Worm (Caenorhabditis elegans): ENCODE measurements around the gene ndnf-1.
A peak's percentile ranks its signal among the peaks of the same experiment; 100 is the strongest.

ndnf-1 gene

DNA sequence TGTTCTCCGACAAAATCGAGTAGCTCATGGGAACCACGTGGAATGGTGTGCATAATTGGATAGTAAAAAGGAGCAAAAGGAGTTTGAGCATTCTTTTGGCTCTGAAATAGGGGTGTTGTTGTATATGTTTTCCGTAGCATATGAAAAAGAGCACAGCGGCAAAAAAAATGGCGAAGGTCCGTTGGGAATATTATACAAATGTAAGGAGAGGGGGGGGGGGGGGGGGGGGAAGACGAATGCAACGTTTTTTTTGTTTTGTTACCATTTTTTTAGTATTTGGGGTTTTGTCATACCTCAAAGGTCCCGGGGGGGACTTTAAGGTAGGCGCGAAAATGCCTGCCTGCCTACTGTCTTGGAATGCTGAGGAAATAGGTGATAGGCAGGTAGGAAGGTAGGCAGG is at the start of gene ndnf-1:
ndnf-1 (minus strand) TSS at position 101 of the 400 bp plus-strand sequence.
- no peak for TF ChIP-seq hlh-30 (tag; optimal IDR thresholded peaks at IDR 0.05; ENCODE audit: insufficient read depth)
- TF ChIP-seq aha-1 (tag), result peak; percentile 27

DNA sequence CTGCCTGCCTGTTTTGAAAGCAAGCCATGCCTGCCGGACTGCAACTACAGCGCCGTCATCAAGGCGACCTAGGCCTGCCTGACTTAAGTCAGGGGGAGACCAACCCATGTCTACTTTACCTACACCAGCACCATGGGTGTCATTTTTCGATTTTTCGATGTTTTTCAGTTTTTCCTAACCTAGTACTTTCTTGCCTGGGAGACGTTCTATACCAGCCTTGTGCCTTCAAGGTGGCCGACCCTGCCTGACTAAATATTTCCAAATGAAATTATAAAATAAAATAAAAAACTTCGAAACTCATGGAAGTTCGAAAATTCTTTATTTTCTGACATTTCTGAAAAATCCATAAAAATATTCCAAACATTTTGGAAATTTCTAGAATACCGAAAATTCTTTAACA is 48.1 kb upstream of the ndnf-1 start:
- TF ChIP-seq dmd-8 (GFP tag; IDR thresholded peaks at IDR 0.05) (no peak), D1046.2 (GFP tag; IDR thresholded peaks at IDR 0.05) (0 out of 2 replicates have a peak, but pooled peaks have one; percentile 43), ZK337.2 (GFP tag; IDR thresholded peaks at IDR 0.05) (no peak), unc-62 (GFP tag; optimal IDR thresholded peaks at IDR 0.05 in 1 of 2) (peak in 1 of 2 experiments; percentile 90), unc-62 (tag; optimal IDR thresholded peaks at IDR 0.05) (no peak), aha-1 (tag) (peak; percentile 80)

DNA sequence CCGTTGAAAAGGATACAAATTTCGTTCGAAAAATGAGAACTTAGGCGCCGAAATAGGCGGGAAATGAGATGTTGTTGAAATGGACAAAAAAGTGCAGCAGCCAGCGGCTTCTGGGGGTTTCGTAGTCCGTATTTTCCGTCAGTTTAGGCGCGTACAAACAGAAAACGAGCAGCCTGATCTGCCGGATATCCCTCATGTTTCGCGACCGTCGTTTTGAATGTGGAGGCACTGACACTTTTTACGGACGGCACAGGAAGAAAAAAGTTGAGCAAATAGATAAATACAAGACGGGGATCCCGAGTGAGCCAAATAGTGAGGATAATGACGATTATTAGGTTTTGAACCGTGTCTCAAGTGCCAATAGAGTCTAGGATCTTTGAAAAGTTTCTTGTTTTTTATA is 47.5 kb upstream of the ndnf-1 start, which contains the start of gene Y67D8C.22:
Y67D8C.22 (minus strand) TSS at position 101 of the 400 bp plus-strand sequence.
- TF ChIP-seq aha-1 (tag), result peak; percentile 72
- TF ChIP-seq Y48G9A.11 (GFP tag; IDR thresholded peaks at IDR 0.05), result no peak

DNA sequence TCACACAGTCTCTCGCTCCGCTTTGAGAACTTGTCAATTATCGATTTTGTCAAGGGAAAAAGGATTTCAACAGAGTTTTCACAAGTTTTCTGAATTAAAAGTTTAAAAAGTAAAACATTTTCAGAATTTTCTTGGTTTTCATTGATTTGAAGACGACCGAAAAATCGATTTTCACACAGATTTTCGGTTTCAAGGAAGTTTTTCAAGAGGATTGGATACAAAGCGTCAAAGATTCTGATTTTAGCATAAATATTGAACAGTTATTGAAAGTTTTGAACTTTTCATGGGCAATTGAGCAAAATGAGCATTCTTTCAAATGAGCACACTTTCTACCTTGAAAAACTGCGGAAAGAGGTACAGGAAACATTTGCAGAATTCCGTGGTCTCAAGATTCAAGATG is 43.3 kb upstream of the ndnf-1 start, which contains the start of gene Y67D8C.2:
Y67D8C.2 (plus strand) TSS at position 301 of the 400 bp plus-strand sequence.
- no peak for TF ChIP-seq F37D6.2 (tag; optimal IDR thresholded peaks at IDR 0.05)
- TF ChIP-seq zfp-2 (tag; optimal IDR thresholded peaks at IDR 0.05), result no peak
- no peak for TF ChIP-seq ceh-62 (tag; optimal IDR thresholded peaks at IDR 0.05)
- TF ChIP-seq dmd-9 (GFP tag; IDR thresholded peaks at IDR 0.05), result no peak
- TF ChIP-seq mxl-2 (GFP tag; conservative IDR thresholded peaks at IDR 0.05), result no peak
- TF ChIP-seq nhr-77 (tag; optimal IDR thresholded peaks at IDR 0.05), result no peak
- TF ChIP-seq aha-1 (tag), result no peak
- TF ChIP-seq Y48G9A.11 (GFP tag; IDR thresholded peaks at IDR 0.05), result no peak

DNA sequence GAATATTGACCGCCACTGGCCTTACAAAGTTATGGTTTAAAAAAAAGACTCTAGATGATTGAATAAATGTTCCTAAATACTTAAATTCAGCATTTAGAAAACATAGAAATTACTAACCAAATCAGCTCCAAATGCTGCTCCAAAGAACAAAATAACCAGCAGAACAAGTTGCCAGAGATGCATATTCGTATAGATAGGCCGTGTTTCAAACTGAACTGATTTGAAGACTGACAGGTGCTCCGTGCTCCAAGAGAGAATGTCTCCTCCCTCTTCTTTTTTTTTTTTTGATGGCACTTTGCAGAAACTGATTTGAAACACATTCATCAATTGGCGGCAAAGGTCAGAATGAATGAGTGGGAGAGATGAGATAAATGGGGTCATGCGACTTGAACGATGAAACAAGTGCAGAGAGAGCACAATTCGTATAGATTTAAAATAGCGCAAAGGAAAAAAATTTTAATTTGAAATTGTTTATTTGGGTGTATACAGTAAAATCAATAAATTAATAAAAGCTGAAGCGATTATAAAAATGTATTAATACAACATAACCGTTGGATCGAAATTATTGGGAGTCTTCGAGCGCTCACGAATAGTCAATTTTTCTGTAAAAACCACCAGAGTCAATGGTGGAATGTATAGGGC is 41.0 kb upstream of the ndnf-1 start, which contains the start of gene cpg-9:
cpg-9 (minus strand) TSS at position 592 of the 642 bp plus-strand sequence.
- TF ChIP-seq nhr-111 (GFP tag; optimal IDR thresholded peaks at IDR 0.05), result no peak
- peak in 1 of 2 experiments; percentile 92 for TF ChIP-seq unc-62 (GFP tag; optimal IDR thresholded peaks at IDR 0.05 in 1 of 2)
- TF ChIP-seq unc-62 (tag; optimal IDR thresholded peaks at IDR 0.05), result no peak

DNA sequence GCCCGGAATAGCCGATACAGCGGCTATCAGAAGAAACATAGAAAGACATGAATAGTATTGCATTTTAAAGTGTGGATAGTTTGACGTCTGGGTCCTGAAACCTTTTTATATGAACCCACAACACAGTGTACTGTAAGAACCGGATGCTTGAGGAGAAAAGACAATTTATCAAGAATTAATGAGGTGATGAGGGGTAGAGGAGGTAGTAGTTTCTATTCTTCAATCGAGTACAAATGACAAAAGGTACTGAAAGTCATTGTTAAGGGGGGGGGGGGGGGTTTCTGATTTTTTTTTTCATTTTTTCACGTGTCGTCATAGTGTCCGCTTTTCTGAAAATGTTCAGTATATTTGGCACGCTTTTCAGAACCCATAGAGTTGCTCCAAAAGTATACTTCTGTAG is 38.1 kb upstream of the ndnf-1 start, which contains the start of gene Y67D8C.7:
Y67D8C.7 (minus strand) TSS at position 101 of the 400 bp plus-strand sequence.
- TF ChIP-seq ceh-82 (tag; optimal IDR thresholded peaks at IDR 0.05), result no peak
- no peak for TF ChIP-seq dve-1 (tag; optimal IDR thresholded peaks at IDR 0.05; ENCODE audit: insufficient read depth)
- TF ChIP-seq skn-1 (tag; optimal IDR thresholded peaks at IDR 0.05), result no peak
- no peak for TF ChIP-seq fkh-10 (GFP tag; optimal IDR thresholded peaks at IDR 0.05)

DNA sequence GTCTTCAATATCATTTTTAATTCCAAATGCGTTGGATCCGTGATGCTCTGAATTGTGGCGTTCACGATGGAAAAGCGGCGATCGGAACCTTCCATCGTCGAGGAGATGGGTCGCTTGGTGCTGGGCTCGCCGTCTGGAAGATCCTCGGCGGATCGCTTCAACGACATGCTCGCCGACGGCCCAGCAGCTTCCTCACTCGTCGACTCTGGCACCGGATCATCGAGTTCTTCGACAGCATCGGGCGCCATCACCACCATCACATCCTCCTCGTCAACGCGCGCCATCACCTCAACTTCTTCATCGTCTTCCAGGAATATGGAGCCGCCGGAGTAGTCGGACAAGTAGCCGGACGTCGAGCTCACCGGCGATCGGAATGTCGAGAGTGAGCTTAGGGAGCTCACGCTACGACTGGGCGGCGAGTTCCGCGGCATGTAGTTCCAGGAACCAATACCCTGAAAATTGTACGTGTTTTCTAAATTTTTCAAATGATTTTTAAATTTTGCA is 34.2 kb upstream of the ndnf-1 start, which contains the start of gene Y67D8C.6:
Y67D8C.6 (minus strand) TSS at position 454 of the 504 bp plus-strand sequence.
- TF ChIP-seq nhr-41 (GFP tag; IDR thresholded peaks at IDR 0.05), result no peak
- TF ChIP-seq T26A8.4 (GFP tag; IDR thresholded peaks at IDR 0.05), result no peak
- TF ChIP-seq set-16 (GFP tag; IDR thresholded peaks at IDR 0.05), result peak; percentile 92
- TF ChIP-seq ctbp-1 (GFP tag; IDR thresholded peaks at IDR 0.05), result no peak
- no peak for TF ChIP-seq fkh-10 (GFP tag; optimal IDR thresholded peaks at IDR 0.05)
- no peak for TF ChIP-seq lin-15B (tag; optimal IDR thresholded peaks at IDR 0.05)
- TF ChIP-seq F49E8.2 (tag; optimal IDR thresholded peaks at IDR 0.05; ENCODE audit: borderline replicate concordance), result no peak
- TF ChIP-seq nhr-11 (tag; optimal IDR thresholded peaks at IDR 0.05), result no peak
- no peak for TF ChIP-seq zfp-2 (tag; optimal IDR thresholded peaks at IDR 0.05)
- no peak for TF ChIP-seq F44E2.7 (GFP tag; IDR thresholded peaks at IDR 0.05)
- TF ChIP-seq unc-62 (GFP tag; optimal IDR thresholded peaks at IDR 0.05 in 1 of 2), result peak in 1 of 2 experiments; percentile 83
- no peak for TF ChIP-seq unc-62 (tag; optimal IDR thresholded peaks at IDR 0.05)
- TF ChIP-seq unc-130 (GFP tag; optimal IDR thresholded peaks at IDR 0.05), result no peak
- no peak for TF ChIP-seq snpc-4 (tag; optimal IDR thresholded peaks at IDR 0.05)
- TF ChIP-seq nhr-42 (GFP tag; IDR thresholded peaks at IDR 0.05), result no peak
- TF ChIP-seq R02D3.7 (tag; optimal IDR thresholded peaks at IDR 0.05), result no peak
- TF ChIP-seq snpc-1.2 (GFP tag; IDR thresholded peaks at IDR 0.05), result no peak
- TF ChIP-seq aly-2 (tag; optimal IDR thresholded peaks at IDR 0.05), result no peak

Measured in whole organism, L4 larva.